Worm (Caenorhabditis elegans): Measurements from ENCODE around the gene spe-39.
A peak's percentile ranks its signal among the peaks of the same experiment; 100 is the strongest.

spe-39 gene

DNA sequence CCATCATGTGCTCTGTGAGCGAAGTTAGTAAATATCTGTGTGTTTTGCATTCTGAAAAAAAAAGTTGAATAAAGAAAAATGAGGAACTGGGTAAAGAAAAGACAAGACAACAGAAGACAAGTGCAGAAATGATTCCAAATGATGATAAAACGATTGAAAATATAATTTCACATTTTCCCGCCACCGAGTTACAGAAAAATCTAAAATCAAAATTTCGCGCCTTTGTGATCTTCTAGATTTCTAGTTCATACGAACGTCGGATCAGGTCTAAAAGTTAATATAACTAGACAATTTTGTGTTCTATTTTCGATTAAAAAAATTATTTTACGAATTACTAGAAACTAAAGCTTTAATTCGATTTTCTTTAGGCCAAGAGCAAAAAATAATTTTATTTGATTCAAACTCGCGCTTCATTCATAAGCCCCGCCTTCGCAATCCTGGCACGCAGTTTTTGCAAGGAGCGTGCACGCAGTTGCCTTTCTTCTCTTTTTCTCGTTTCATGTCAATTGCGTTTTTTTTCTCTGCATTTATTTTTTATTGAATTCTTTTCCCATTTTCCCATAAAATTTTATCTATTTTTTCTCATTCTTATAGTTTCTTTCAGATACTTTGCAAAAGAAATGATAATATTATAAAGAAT, at the start of gene spe-39, which contains the start of gene spn-4:
Gene spe-39 (plus strand): TSS at position 599 of the 640 bp plus-strand sequence.
Gene spn-4 (minus strand): TSS at position 51 of the 640 bp plus-strand sequence.
- TF ChIP-seq ets-7 (tag; optimal IDR thresholded peaks at IDR 0.05), result peak; percentile 26
- TF ChIP-seq ceh-13 (GFP tag; optimal IDR thresholded peaks at IDR 0.05), result peak; percentile 3
- 0 out of 2 replicates have a peak, but pooled peaks have one; percentile 56 for TF ChIP-seq sea-1 (GFP tag; conservative IDR thresholded peaks at IDR 0.05)
- TF ChIP-seq F13C5.2 (tag; optimal IDR thresholded peaks at IDR 0.05), result peak; percentile 71
- TF ChIP-seq hmbx-1 (tag; optimal IDR thresholded peaks at IDR 0.05), result no peak

DNA sequence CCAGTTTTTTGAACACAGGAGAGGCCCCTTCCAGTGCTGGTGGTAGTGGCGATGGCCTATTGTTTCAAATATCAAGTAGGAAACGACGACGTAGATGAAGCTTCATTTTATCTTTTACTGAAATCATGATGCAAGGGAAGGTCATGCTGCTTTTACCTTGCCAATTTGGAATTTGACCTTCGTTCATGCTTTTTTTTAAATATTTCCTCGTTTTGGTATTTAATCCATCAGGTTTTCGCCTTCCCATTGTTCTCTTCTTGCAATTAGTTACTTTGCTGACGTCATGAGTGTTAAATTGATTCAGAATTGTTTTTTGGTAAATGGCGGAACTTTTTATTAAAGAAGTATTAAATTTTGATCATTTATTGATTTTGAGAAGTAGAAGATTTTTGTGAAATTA, 49.1 kb upstream of the spe-39 start:
- no peak for TF ChIP-seq ceh-36 (tag; optimal IDR thresholded peaks at IDR 0.05)
- TF ChIP-seq ets-7 (tag; optimal IDR thresholded peaks at IDR 0.05), result no peak
- TF ChIP-seq B0310.2 (tag; optimal IDR thresholded peaks at IDR 0.05), result no peak
- TF ChIP-seq tbx-11 (GFP tag; IDR thresholded peaks at IDR 0.05), result no peak
- TF ChIP-seq tbx-37 (GFP tag; conservative IDR thresholded peaks at IDR 0.05), result no peak
- TF ChIP-seq F13C5.2 (tag; optimal IDR thresholded peaks at IDR 0.05), result no peak
- no peak for TF ChIP-seq hnd-1 (tag; optimal IDR thresholded peaks at IDR 0.05)
- TF ChIP-seq aly-1 (tag; optimal IDR thresholded peaks at IDR 0.05), result no peak
- TF ChIP-seq sea-1 (GFP tag; conservative IDR thresholded peaks at IDR 0.05), result no peak
- TF ChIP-seq pes-1 (GFP tag; IDR thresholded peaks at IDR 0.05), result no peak
- TF ChIP-seq scrt-1 (GFP tag; IDR thresholded peaks at IDR 0.05), result no peak
- TF ChIP-seq hmbx-1 (tag; optimal IDR thresholded peaks at IDR 0.05), result no peak
- TF ChIP-seq ceh-13 (GFP tag; optimal IDR thresholded peaks at IDR 0.05), result no peak
- no peak for TF ChIP-seq tra-4 (tag; optimal IDR thresholded peaks at IDR 0.05)
- TF ChIP-seq hmg-4 (GFP tag; optimal IDR thresholded peaks at IDR 0.05), result no peak
- no peak for TF ChIP-seq flt-1 (GFP tag; IDR thresholded peaks at IDR 0.05)
- no peak for TF ChIP-seq ama-1 (optimal IDR thresholded peaks at IDR 0.05)

DNA sequence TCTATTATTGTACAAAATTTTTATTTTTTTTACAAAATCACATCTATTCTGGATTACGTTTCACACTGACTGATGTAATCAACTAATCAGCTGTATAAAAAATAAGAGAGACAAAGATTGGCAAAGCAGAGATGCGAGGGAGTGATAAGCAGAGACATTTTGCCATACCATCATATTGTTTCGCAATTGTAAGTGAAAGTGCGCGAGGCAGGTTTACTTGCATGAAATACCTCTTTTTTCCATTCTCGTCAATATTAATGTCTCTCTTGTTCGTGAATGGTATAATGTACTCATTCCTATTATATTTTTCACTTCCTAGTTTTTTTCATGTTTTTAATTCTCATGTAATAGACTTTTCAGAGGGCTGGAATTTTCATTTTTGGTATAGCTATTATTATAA, 48.4 kb upstream of the spe-39 start:
- TF ChIP-seq B0310.2 (tag; optimal IDR thresholded peaks at IDR 0.05), result no peak
- TF ChIP-seq ceh-13 (GFP tag; optimal IDR thresholded peaks at IDR 0.05), result no peak
- no peak for TF ChIP-seq scrt-1 (GFP tag; IDR thresholded peaks at IDR 0.05)
- TF ChIP-seq flt-1 (GFP tag; IDR thresholded peaks at IDR 0.05), result no peak
- TF ChIP-seq aly-1 (tag; optimal IDR thresholded peaks at IDR 0.05), result no peak
- no peak for TF ChIP-seq hmbx-1 (tag; optimal IDR thresholded peaks at IDR 0.05)
- no peak for TF ChIP-seq hmg-4 (GFP tag; optimal IDR thresholded peaks at IDR 0.05)
- TF ChIP-seq tra-4 (tag; optimal IDR thresholded peaks at IDR 0.05), result no peak

DNA sequence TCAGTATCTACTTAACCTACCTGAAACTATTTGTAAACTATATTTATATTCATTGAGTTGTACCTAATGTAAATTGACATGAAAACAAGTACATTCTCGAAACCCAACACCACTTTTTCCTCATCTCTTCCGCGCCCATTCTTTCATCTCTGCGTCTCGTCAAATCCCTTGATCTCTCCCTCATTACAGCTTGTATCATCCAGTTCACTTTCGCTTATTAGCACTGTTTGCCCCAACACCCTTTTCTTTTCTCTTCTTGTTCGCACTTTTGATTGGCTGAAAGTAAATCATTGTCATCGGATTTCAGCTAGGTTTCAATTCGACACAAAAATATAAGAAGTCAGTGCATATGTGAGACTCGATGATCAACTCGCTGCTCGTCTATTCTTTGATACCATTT, 40.5 kb upstream of the spe-39 start, which contains the start of gene T25F10.3:
Gene T25F10.3 (plus strand): TSS at position 308 of the 400 bp plus-strand sequence.
- TF ChIP-seq tbx-11 (GFP tag; IDR thresholded peaks at IDR 0.05), result no peak
- TF ChIP-seq ceh-13 (GFP tag; optimal IDR thresholded peaks at IDR 0.05), result no peak
- no peak for TF ChIP-seq aly-1 (tag; optimal IDR thresholded peaks at IDR 0.05)
- no peak for TF ChIP-seq hnd-1 (tag; optimal IDR thresholded peaks at IDR 0.05)
- no peak for TF ChIP-seq tbx-37 (GFP tag; conservative IDR thresholded peaks at IDR 0.05)
- TF ChIP-seq flt-1 (GFP tag; IDR thresholded peaks at IDR 0.05), result no peak
- TF ChIP-seq B0310.2 (tag; optimal IDR thresholded peaks at IDR 0.05), result no peak
- TF ChIP-seq F13C5.2 (tag; optimal IDR thresholded peaks at IDR 0.05), result no peak
- no peak for TF ChIP-seq ama-1 (optimal IDR thresholded peaks at IDR 0.05)
- no peak for TF ChIP-seq ets-7 (tag; optimal IDR thresholded peaks at IDR 0.05)
- TF ChIP-seq tra-4 (tag; optimal IDR thresholded peaks at IDR 0.05), result no peak
- TF ChIP-seq pes-1 (GFP tag; IDR thresholded peaks at IDR 0.05), result no peak

DNA sequence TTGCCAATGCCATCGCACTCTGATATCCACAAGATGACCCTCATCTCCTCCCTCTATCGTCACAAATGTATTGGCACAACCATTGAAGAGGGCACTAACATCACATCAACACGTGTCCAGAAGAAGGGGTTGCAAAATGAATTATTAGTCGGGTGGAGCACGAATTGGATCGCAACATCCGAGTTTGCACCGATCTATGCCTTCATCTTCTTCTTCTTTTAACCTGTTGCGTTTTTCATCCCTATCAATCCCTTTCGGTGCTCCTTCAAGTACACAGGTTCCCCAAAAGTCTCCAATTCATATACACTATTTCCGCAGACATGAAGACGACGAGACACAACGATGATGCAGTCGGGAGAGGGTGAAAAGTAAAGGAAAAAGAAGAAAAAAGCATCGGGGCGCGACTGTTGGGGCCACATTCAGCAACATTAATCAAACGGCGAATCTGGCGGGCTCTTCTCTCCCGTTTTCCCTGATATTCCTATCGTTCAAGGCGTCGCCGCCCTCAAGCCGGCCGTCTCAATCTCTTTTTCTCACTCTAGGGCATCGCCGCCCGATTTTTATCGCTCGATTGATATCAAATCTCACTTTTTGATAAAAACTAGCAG, 33.7 kb upstream of the spe-39 start:
- no peak for TF ChIP-seq ceh-36 (tag; optimal IDR thresholded peaks at IDR 0.05)
- TF ChIP-seq sea-1 (GFP tag; conservative IDR thresholded peaks at IDR 0.05), result no peak
- no peak for TF ChIP-seq scrt-1 (GFP tag; IDR thresholded peaks at IDR 0.05)

DNA sequence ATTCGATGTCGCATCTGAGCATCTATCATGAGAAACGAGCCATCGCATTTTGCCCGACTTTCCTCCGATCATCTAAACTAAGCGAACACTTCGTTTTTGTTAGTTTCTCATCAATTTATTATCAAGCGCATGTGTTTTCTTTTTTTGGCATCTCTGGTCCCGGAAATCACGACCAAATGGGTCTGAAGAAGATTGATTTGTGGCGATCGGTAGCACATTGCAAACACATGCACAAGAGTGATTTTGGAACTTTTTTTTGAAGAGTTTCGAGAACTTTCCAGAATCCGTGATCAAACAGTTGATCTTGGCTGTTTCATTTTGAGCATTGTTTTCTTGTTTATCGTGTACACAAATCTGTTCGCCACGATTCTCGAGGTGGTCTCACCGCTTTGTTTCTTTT, 32.0 kb upstream of the spe-39 start:
- TF ChIP-seq tbx-37 (GFP tag; conservative IDR thresholded peaks at IDR 0.05) (no peak), hnd-1 (tag; optimal IDR thresholded peaks at IDR 0.05) (no peak), hmbx-1 (tag; optimal IDR thresholded peaks at IDR 0.05) (no peak), tbx-11 (GFP tag; IDR thresholded peaks at IDR 0.05) (no peak), pes-1 (GFP tag; IDR thresholded peaks at IDR 0.05) (no peak), aly-1 (tag; optimal IDR thresholded peaks at IDR 0.05) (no peak), B0310.2 (tag; optimal IDR thresholded peaks at IDR 0.05) (no peak), ama-1 (optimal IDR thresholded peaks at IDR 0.05) (no peak), ets-7 (tag; optimal IDR thresholded peaks at IDR 0.05) (no peak)

DNA sequence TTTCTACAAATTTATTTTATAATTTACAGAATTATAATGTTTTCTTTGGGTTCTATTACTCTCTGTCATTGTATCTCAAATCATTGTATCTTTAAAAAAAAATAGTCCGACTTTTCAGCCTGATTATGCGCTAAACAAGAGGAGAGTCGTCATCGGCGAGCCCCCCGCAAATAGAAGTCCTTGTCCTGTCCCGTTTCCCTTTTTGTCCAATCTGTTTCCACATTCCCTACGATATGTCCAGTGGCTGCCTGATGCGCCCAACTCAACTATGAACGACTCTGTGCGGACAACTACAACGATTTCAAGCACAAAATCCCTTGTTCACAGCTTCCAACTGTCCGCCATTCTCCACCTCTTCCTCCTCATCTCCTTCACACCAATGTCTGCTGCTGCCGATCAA, 27.2 kb upstream of the spe-39 start, which contains the start of gene dbl-1:
Gene dbl-1 (plus strand): TSS at position 119 of the 400 bp plus-strand sequence.
- no peak for TF ChIP-seq hmbx-1 (tag; optimal IDR thresholded peaks at IDR 0.05)
- TF ChIP-seq B0310.2 (tag; optimal IDR thresholded peaks at IDR 0.05), result no peak
- no peak for TF ChIP-seq hnd-1 (tag; optimal IDR thresholded peaks at IDR 0.05)
- TF ChIP-seq sea-1 (GFP tag; conservative IDR thresholded peaks at IDR 0.05), result no peak
- TF ChIP-seq hmg-4 (GFP tag; optimal IDR thresholded peaks at IDR 0.05), result no peak
- no peak for TF ChIP-seq pes-1 (GFP tag; IDR thresholded peaks at IDR 0.05)
- TF ChIP-seq ceh-13 (GFP tag; optimal IDR thresholded peaks at IDR 0.05), result no peak
- no peak for TF ChIP-seq ceh-36 (tag; optimal IDR thresholded peaks at IDR 0.05)
- no peak for TF ChIP-seq ama-1 (optimal IDR thresholded peaks at IDR 0.05)
- TF ChIP-seq flt-1 (GFP tag; IDR thresholded peaks at IDR 0.05), result no peak
- TF ChIP-seq F13C5.2 (tag; optimal IDR thresholded peaks at IDR 0.05), result no peak
- TF ChIP-seq tbx-11 (GFP tag; IDR thresholded peaks at IDR 0.05), result no peak
- TF ChIP-seq aly-1 (tag; optimal IDR thresholded peaks at IDR 0.05), result no peak
- TF ChIP-seq tra-4 (tag; optimal IDR thresholded peaks at IDR 0.05), result no peak

All from whole organism, early embryonic.